Worm (Caenorhabditis elegans) whole organism, mixed stage, embryonic: Measurements from ENCODE around the gene kin-26.

Experiments
- M03D4.4 ChIP-seq: sonication (generic microtip); optimal IDR thresholded peaks from 2 replicates; lab custom pipeline; 2017; ENCODE audit warnings: mild to moderate bottlenecking, missing genetic modification characterization, missing compliant biosample characterization
- bed-3 ChIP-seq: fragments of 200-800 bp; sonication (Bioruptor generic); optimal IDR thresholded peaks from 3 replicates; lab custom pipeline; 2018; ENCODE audit warnings: mild to moderate bottlenecking, missing genetic modification characterization, moderate library complexity, missing compliant biosample characterization
- blmp-1 ChIP-seq: fragments of 150-350 bp; optimal IDR thresholded peaks from 2 replicates; lab custom pipeline; 2014; ENCODE audit warnings: missing biosample characterization, missing genetic modification characterization
- ceh-39 ChIP-seq: fragments of 150-350 bp; optimal IDR thresholded peaks from 2 replicates; lab custom pipeline; 2014; ENCODE audit warnings: missing biosample characterization, missing genetic modification characterization
- ces-1 ChIP-seq: fragments of 150-350 bp; optimal IDR thresholded peaks from 2 replicates; lab custom pipeline; 2014; ENCODE audit warnings: missing biosample characterization, missing genetic modification reagents, missing genetic modification characterization
- cnd-1 ChIP-seq: fragments of 200-800 bp; sonication (Bioruptor generic); optimal IDR thresholded peaks from 2 replicates; lab custom pipeline; 2018; ENCODE audit warnings: mild to moderate bottlenecking, missing genetic modification characterization, missing compliant biosample characterization
- elt-1 ChIP-seq: sonication (generic microtip); optimal IDR thresholded peaks from 2 replicates; lab custom pipeline; 2017; ENCODE audit warnings: missing genetic modification characterization, mild to moderate bottlenecking, missing compliant biosample characterization, antibody characterized with exemption, moderate library complexity, borderline replicate concordance; ENCODE audit not compliant: insufficient read depth
- elt-3 ChIP-seq: fragments of 150-350 bp; optimal IDR thresholded peaks from 2 replicates; lab custom pipeline; 2014; ENCODE audit warnings: missing biosample characterization, missing genetic modification characterization
- flh-1 ChIP-seq: fragments of 200-800 bp; sonication (Bioruptor generic); optimal IDR thresholded peaks from 2 replicates; lab custom pipeline; 2018; ENCODE audit warnings: mild to moderate bottlenecking, missing genetic modification characterization, moderate library complexity, missing compliant biosample characterization
- ham-2 ChIP-seq: fragments of 200-800 bp; sonication (Bioruptor generic); optimal IDR thresholded peaks from 2 replicates; lab custom pipeline; 2018; ENCODE audit warnings: mild to moderate bottlenecking, missing genetic modification characterization, missing compliant biosample characterization
- hlh-1 ChIP-seq: fragments of 150-350 bp; optimal IDR thresholded peaks from 2 replicates; lab custom pipeline; 2014; ENCODE audit warnings: missing biosample characterization, missing genetic modification reagents, missing genetic modification characterization
- lin-13 ChIP-seq: fragments of 150-350 bp; optimal IDR thresholded peaks from 2 replicates; lab custom pipeline; 2014; ENCODE audit warnings: missing biosample characterization, missing genetic modification characterization
- lin-32 ChIP-seq: fragments of 200-800 bp; sonication (Bioruptor generic); optimal IDR thresholded peaks from 2 replicates; lab custom pipeline; 2018; ENCODE audit warnings: mild to moderate bottlenecking, missing genetic modification characterization, missing compliant biosample characterization
- lsy-2 ChIP-seq: fragments of 150-350 bp; optimal IDR thresholded peaks from 2 replicates; lab custom pipeline; 2014; ENCODE audit warnings: missing biosample characterization, missing genetic modification characterization
- mab-5 ChIP-seq: fragments of 150-350 bp; optimal IDR thresholded peaks from 2 replicates; lab custom pipeline; 2014; ENCODE audit warnings: missing biosample characterization, missing genetic modification characterization
- mep-1 ChIP-seq: fragments of 150-350 bp; optimal IDR thresholded peaks from 2 replicates; lab custom pipeline; 2017; ENCODE audit warnings: missing biosample characterization, missing genetic modification reagents, missing genetic modification characterization, inconsistent platforms
- mls-2 ChIP-seq: sonication (generic microtip); optimal IDR thresholded peaks from 2 replicates; lab custom pipeline; 2016; ENCODE audit warnings: mild to moderate bottlenecking, missing genetic modification characterization, moderate library complexity, missing compliant biosample characterization
- nhr-2 ChIP-seq: fragments of 150-350 bp; optimal IDR thresholded peaks from 2 replicates; lab custom pipeline; 2014; ENCODE audit warnings: missing biosample characterization, missing genetic modification characterization
- nhr-28 ChIP-seq: fragments of 150-350 bp; optimal IDR thresholded peaks from 2 replicates; lab custom pipeline; 2014; ENCODE audit warnings: missing biosample characterization, missing genetic modification characterization
- nhr-76 ChIP-seq: sonication (generic microtip); optimal IDR thresholded peaks from 2 replicates; lab custom pipeline; 2017; ENCODE audit warnings: missing biosample characterization, missing genetic modification characterization
- sem-2 ChIP-seq: fragments of 200-800 bp; sonication (Bioruptor generic); optimal IDR thresholded peaks from 2 replicates; lab custom pipeline; 2018; ENCODE audit warnings: mild to moderate bottlenecking, missing genetic modification characterization, missing compliant biosample characterization
- snpc-4 ChIP-seq: fragments of 150-350 bp; optimal IDR thresholded peaks from 2 replicates; lab custom pipeline; 2014; ENCODE audit warnings: missing biosample characterization, missing genetic modification characterization
- tbx-8 ChIP-seq: fragments of 200-800 bp; sonication (Bioruptor generic); optimal IDR thresholded peaks from 2 replicates; lab custom pipeline; 2018; ENCODE audit warnings: mild to moderate bottlenecking, missing genetic modification characterization, moderate library complexity, missing compliant biosample characterization
- unc-120 ChIP-seq: sonication (generic microtip); optimal IDR thresholded peaks from 2 replicates; lab custom pipeline; 2017; ENCODE audit warnings: missing genetic modification characterization, missing compliant biosample characterization; ENCODE audit not compliant: poor library complexity, severe bottlenecking
- zip-8 ChIP-seq: fragments of 150-350 bp; optimal IDR thresholded peaks from 2 replicates; lab custom pipeline; 2014; ENCODE audit warnings: missing biosample characterization, missing genetic modification characterization

Gene kin-26

DNA sequence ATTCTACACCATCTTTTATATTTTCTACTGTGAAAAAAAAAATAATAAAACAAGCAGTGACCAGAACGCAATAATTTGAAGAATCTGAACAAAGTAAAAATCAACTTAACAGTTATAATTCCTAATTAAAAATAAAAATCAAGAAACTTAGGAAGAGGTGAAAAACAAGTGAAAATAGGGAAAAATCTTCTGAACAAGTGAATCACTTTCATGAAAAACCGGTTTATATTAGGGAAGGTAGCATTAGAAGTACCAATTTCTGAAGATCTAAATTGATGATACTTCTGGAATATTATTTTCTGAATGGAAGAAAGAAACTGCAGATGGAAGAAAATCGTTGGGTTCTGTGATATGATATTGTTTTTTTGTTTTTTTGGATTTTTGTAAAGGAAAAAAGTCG is 41.2 kb downstream of the kin-26 start:
- TF ChIP-seq blmp-1 (tag; lab: Kevin White, UChicago) (peak; percentile 6), nhr-2 (tag; lab: Kevin White, UChicago) (no peak)

DNA sequence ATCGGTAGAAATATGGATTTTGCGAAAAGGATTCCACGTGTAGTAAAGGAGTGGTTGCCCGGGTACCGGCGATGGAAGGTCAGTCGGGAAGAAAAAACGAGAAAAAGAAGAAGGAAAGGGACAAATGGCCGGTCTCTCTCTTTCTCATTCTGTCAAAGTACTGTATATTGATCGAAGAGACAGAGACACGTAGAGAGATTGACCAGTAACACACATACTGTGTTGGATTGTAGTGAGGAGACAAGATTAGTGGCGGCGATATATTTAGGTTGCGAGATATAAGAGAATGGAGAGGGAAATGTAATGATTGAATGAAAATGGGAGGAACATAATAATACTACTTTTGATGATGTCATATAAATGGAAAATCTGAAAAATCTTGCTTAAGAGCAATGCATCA is 41.7 kb downstream of the kin-26 start:
- TF ChIP-seq ham-2 (GFP tag; lab: Kevin White, UChicago) (no peak), tbx-8 (GFP tag; lab: Kevin White, UChicago) (no peak), lin-13 (tag; lab: Kevin White, UChicago) (no peak), mep-1 (tag; lab: Kevin White, UChicago) (peak; percentile 15), lsy-2 (tag; lab: Kevin White, UChicago) (no peak), elt-1 (tag; lab: Kevin White, UChicago) (no peak), mab-5 (tag; lab: Kevin White, UChicago) (no peak), lin-32 (no peak), nhr-28 (tag; lab: Kevin White, UChicago) (no peak), elt-3 (tag; lab: Kevin White, UChicago) (no peak), mls-2 (peak; percentile 20), nhr-2 (tag; lab: Kevin White, UChicago) (peak; percentile 88), snpc-4 (tag; lab: Kevin White, UChicago) (no peak), ceh-39 (tag; lab: Kevin White, UChicago) (peak; percentile 23), zip-8 (no peak)

DNA sequence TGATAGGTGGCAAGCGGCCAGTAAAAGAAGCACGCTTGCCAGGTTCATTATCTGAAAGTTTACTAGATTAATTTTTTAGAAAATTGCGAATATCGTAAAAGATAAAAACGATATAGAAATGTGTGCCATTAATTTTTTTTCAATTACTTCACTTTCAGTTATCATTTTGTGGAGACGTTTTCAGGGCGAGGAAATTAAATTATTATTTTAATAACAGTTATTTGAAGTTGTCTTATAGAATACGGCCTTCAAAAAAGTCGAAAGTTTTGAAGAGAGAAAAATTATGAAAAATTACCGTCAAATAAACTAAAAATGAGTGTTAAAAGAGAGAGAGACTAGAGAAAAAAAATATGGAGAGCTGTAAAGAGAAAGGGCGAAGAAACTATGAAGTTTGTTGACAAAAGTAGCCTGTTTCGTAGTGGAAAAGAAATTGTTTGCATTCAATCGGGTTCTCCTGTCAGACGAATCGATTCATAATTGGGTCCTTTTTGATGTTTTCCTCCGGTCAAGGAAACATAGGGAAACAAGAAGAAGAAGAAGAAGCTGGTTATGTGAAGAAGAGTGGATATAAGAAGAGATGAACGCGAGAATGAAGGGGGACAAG is 43.0 kb downstream of the kin-26 start, which contains the start of gene erp-44.2:
Gene erp-44.2, minus strand, starts transcription at position 51 of the 604 bp plus-strand sequence.
- TF ChIP-seq mls-2 (no peak), bed-3 (GFP tag; lab: Kevin White, UChicago) (no peak), sem-2 (GFP tag; lab: Kevin White, UChicago) (no peak), hlh-1 (tag; lab: Kevin White, UChicago) (no peak)

DNA sequence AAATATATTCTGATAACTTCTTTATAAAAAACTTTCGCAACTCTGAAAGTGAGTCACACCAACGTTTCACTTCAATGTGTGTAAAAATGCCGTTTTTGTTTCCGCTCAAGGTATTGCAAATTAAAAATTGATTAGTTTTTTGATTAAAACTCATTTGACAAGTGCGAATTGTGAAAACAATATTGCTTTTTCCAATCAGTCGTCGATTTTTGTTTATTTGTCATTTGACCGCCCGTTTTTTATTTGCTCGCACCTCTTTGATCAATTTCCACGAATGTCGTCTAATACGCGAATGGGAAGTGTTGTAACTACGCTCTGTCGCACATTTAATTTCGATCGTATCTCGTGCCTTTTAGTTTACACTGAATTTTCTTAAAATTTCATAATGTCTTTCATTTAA is 47.5 kb downstream of the kin-26 start, which contains the start of gene mvb-12:
Gene mvb-12, plus strand, starts transcription at position 375 of the 400 bp plus-strand sequence.
- TF ChIP-seq ham-2 (GFP tag; lab: Kevin White, UChicago) (no peak), ces-1 (GFP tag; lab: Kevin White, UChicago) (peak; percentile 8)
- TF ChIP-seq, all 35 proteins: peak for 1

DNA sequence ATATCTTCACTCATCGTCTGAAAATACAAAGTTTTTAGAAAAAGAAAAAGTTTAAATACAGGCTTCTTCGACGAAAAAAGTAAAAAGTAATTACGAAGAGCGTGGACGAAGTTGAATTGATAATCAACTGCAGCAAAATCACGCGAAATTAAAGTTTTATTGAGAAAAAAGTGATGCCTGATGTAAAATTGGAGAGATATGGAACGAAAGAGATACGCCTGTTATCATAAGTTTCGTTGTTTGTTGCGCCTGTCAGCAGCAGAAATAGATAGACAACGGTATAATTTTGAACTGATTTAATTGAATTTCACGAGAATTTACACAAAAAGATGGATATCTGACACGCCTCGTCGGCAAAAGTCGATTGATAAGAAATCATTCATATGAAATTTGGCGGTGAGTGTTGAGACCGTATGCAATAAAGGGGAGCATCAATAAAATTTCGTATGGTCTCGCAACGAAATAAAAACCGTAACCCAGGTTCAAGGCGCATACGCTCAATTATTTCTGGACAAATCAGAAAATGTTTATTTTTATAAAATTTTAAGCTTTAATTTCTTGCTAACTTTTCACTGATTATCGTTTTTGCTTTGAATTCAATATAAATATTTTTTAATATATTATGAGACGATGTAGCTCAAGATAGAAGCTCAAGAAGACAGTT is 48.3 kb downstream of the kin-26 start, which contains the start of gene C06A6.4:
Gene C06A6.4, minus strand, starts transcription at position 24 of the 664 bp plus-strand sequence.
- TF ChIP-seq lin-13 (tag; lab: Kevin White, UChicago) (no peak), ham-2 (GFP tag; lab: Kevin White, UChicago) (no peak), mls-2 (no peak), nhr-2 (tag; lab: Kevin White, UChicago) (no peak), blmp-1 (tag; lab: Kevin White, UChicago) (no peak), ces-1 (GFP tag; lab: Kevin White, UChicago) (no peak), hlh-1 (tag; lab: Kevin White, UChicago) (no peak), M03D4.4 (tag; lab: Kevin White, UChicago) (no peak), nhr-76 (no peak), unc-120 (tag; lab: Kevin White, UChicago) (no peak), flh-1 (GFP tag; lab: Kevin White, UChicago) (no peak), cnd-1 (tag; lab: Kevin White, UChicago) (no peak), mep-1 (tag; lab: Kevin White, UChicago) (no peak)
